Worm (Caenorhabditis elegans): Measurements from ENCODE around the gene dot-1.4.

DNA sequence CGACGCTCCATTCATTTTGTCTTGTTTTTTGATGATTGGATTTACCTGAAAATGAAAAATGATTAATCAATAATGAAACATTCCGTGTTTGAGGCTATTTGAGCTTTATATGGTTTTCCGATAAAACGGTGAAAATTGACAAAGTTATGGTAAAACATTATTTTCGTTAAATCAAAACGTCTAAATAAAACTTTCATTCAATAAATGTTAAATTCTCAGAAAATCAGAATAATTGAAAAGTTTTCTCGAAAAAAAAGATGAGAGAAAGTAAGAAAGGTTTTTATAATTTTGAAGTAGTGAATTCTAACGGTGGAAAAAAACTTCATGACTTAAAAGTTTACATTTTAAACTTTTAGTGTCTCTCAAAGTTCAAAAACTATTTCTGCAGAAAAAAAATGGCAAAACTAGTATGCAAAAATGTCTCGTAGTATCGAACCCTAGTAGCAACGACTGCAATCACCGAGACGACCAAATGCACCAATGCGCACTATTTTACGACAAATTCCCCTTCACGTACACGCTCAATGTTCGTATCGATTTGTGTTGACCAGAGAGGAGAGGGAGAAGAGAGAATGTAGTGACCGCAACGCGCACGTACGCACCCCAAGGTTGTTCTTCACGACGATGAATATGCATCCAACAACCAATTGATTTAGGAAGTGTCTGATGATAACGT, 15.5 kb upstream of the dot-1.4 start, which contains the start of gene nfya-1:
- TF ChIP-seq fkh-10 (GFP tag; optimal IDR thresholded peaks at IDR 0.05) (no peak), ceh-28 (tag; optimal IDR thresholded peaks at IDR 0.05) (peak; percentile 62), unc-62 (GFP tag; optimal IDR thresholded peaks at IDR 0.05 in 1 of 2) (peak in 1 of 2 experiments; percentile 85), unc-62 (tag; optimal IDR thresholded peaks at IDR 0.05) (no peak), lim-7 (GFP tag; IDR thresholded peaks at IDR 0.05) (no peak), pqm-1 (tag; optimal IDR thresholded peaks at IDR 0.05) (no peak)
